Worm (Caenorhabditis elegans) whole organism, L1 larva: ENCODE measurements around the gene Y82E9BR.17.

Experiments used
- C16A3.4 ChIP-seq: fragments of 150-350 bp; optimal IDR thresholded peaks from 2 replicates; lab custom pipeline; 2014; ENCODE audit warnings: missing biosample characterization, missing genetic modification characterization
- F16B12.6 ChIP-seq: fragments of 150-350 bp; optimal IDR thresholded peaks from 2 replicates; lab custom pipeline; 2014; ENCODE audit warnings: missing biosample characterization, missing genetic modification characterization
- Y116A8C.19 ChIP-seq: sonication (generic microtip); optimal IDR thresholded peaks from 2 replicates; lab custom pipeline; 2016; ENCODE audit warnings: missing compliant biosample characterization, missing genetic modification characterization, borderline replicate concordance
- aly-2 ChIP-seq: fragments of 150-350 bp; optimal IDR thresholded peaks from 2 replicates; lab custom pipeline; 2014; ENCODE audit warnings: missing biosample characterization, missing genetic modification characterization
- ama-1 ChIP-seq: fragments of 150-350 bp; optimal IDR thresholded peaks from 2 replicates; lab custom pipeline; 2014
- ceh-8 ChIP-seq: fragments of 200-800 bp; sonication (Bioruptor generic); optimal IDR thresholded peaks from 2 replicates; lab custom pipeline; 2018; ENCODE audit warnings: mild to moderate bottlenecking, missing genetic modification characterization, moderate library complexity, missing compliant biosample characterization
- ceh-82 ChIP-seq, 3 experiments: fragments of 150-350 bp in 1 of 3; sonication (generic microtip) in 2 of 3; optimal IDR thresholded peaks; 2 replicates each; lab custom pipeline; 2014 to 2017; ENCODE audit warnings: missing biosample characterization in 3 of 3, missing genetic modification characterization in 3 of 3
- dsc-1 ChIP-seq: sonication (generic microtip); optimal IDR thresholded peaks from 2 replicates; lab custom pipeline; 2016; ENCODE audit warnings: mild to moderate bottlenecking, missing genetic modification characterization, missing compliant biosample characterization
- efl-1 ChIP-seq, 4 experiments: fragments of 150-350 bp; optimal IDR thresholded peaks in 3 of 4; peaks in 1 of 4; 1 replicate in 1 of 4; 2 replicates in 3 of 4; lab custom pipeline; 2014; ENCODE audit warnings: missing biosample characterization in 2 of 4, missing genetic modification characterization in 2 of 4, missing genetic modification reagents in 2 of 4
- efl-3 ChIP-seq: fragments of 200-800 bp; sonication (Bioruptor generic); optimal IDR thresholded peaks from 2 replicates; lab custom pipeline; 2018; ENCODE audit warnings: mild to moderate bottlenecking, missing genetic modification characterization, missing compliant biosample characterization
- elt-2 ChIP-seq: sonication (generic microtip); optimal IDR thresholded peaks from 2 replicates; lab custom pipeline; 2016; ENCODE audit warnings: missing genetic modification characterization, mild to moderate bottlenecking, inconsistent platforms, missing compliant biosample characterization, missing genetic modification reagents
- ets-5 ChIP-seq: fragments of 200-800 bp; sonication (Bioruptor generic); IDR thresholded peaks from 2 replicates; pipeline ENCODE4 v1.3.6; 2022; ENCODE audit warnings: missing genetic modification characterization, missing compliant biosample characterization
- grh-1 ChIP-seq: fragments of 200-800 bp; sonication (Bioruptor generic); IDR thresholded peaks from 2 replicates; pipeline ENCODE4 v1.3.6; 2022; ENCODE audit warnings: missing genetic modification reagents, missing genetic modification characterization, missing compliant biosample characterization
- hpl-2 ChIP-seq: fragments of 150-350 bp; optimal IDR thresholded peaks from 2 replicates; lab custom pipeline; 2014; ENCODE audit warnings: missing biosample characterization, missing genetic modification reagents, missing genetic modification characterization
- lin-35 ChIP-seq, 2 experiments: fragments of 150-350 bp; optimal IDR thresholded peaks; 2 replicates each; lab custom pipeline; 2014; ENCODE audit warnings: missing biosample characterization in 2 of 2, missing genetic modification characterization in 2 of 2, missing genetic modification reagents in 2 of 2
- lin-39 ChIP-seq: fragments of 150-350 bp; optimal IDR thresholded peaks from 2 replicates; lab custom pipeline; 2014; ENCODE audit warnings: missing biosample characterization, missing genetic modification reagents, missing genetic modification characterization
- lir-3 ChIP-seq: sonication (generic microtip); optimal IDR thresholded peaks from 2 replicates; lab custom pipeline; 2016; ENCODE audit warnings: mild to moderate bottlenecking, missing genetic modification characterization, moderate library complexity, missing compliant biosample characterization; ENCODE audit not compliant: poor library complexity
- mab-9 ChIP-seq: fragments of 200-800 bp; sonication (Bioruptor generic); IDR thresholded peaks from 2 replicates; pipeline ENCODE4 v1.3.6; 2022; ENCODE audit warnings: missing genetic modification reagents, missing genetic modification characterization, missing compliant biosample characterization
- mef-2 ChIP-seq: fragments of 150-350 bp; optimal IDR thresholded peaks from 2 replicates; lab custom pipeline; 2014; ENCODE audit warnings: missing biosample characterization, missing genetic modification characterization
- mep-1 ChIP-seq: fragments of 150-350 bp; optimal IDR thresholded peaks from 2 replicates; lab custom pipeline; 2014; ENCODE audit warnings: missing biosample characterization, missing genetic modification characterization
- nhr-11 ChIP-seq: fragments of 150-350 bp; optimal IDR thresholded peaks from 2 replicates; lab custom pipeline; 2014; ENCODE audit warnings: missing biosample characterization, missing genetic modification characterization
- nhr-12 ChIP-seq: sonication (generic microtip); optimal IDR thresholded peaks from 2 replicates; lab custom pipeline; 2017; ENCODE audit warnings: missing biosample characterization, missing genetic modification characterization
- nhr-19 ChIP-seq: fragments of 200-800 bp; sonication (Bioruptor generic); conservative IDR thresholded peaks from 2 replicates; pipeline ENCODE4 v1.3.6; 2022; ENCODE audit warnings: missing genetic modification characterization, missing compliant biosample characterization
- nhr-20 ChIP-seq: sonication (generic microtip); optimal IDR thresholded peaks from 2 replicates; lab custom pipeline; 2016; ENCODE audit warnings: mild to moderate bottlenecking, missing genetic modification characterization, missing compliant biosample characterization
- nhr-237 ChIP-seq: fragments of 150-350 bp; optimal IDR thresholded peaks from 2 replicates; lab custom pipeline; 2014; ENCODE audit warnings: missing biosample characterization, missing genetic modification characterization
- nhr-28 ChIP-seq: fragments of 150-350 bp; optimal IDR thresholded peaks from 2 replicates; lab custom pipeline; 2014; ENCODE audit warnings: missing biosample characterization, missing genetic modification characterization
- nhr-47 ChIP-seq: sonication (generic microtip); optimal IDR thresholded peaks from 2 replicates; lab custom pipeline; 2016; ENCODE audit warnings: mild to moderate bottlenecking, missing genetic modification characterization, moderate library complexity, missing compliant biosample characterization
- nhr-77 ChIP-seq: fragments of 150-350 bp; optimal IDR thresholded peaks from 2 replicates; lab custom pipeline; 2014; ENCODE audit warnings: missing biosample characterization, missing genetic modification characterization
- nhr-84 ChIP-seq: sonication (generic microtip); optimal IDR thresholded peaks from 2 replicates; lab custom pipeline; 2017; ENCODE audit warnings: missing biosample characterization, missing genetic modification characterization
- nhr-85 ChIP-seq: sonication (generic microtip); peaks from one replicate; lab custom pipeline; 2016; ENCODE audit warnings: missing genetic modification characterization, inconsistent platforms, missing compliant biosample characterization
- nhr-90 ChIP-seq: sonication (generic microtip); optimal IDR thresholded peaks from 2 replicates; lab custom pipeline; 2016; ENCODE audit warnings: mild to moderate bottlenecking, missing genetic modification characterization, missing compliant biosample characterization; ENCODE audit not compliant: poor library complexity
- pax-3 ChIP-seq: fragments of 200-800 bp; sonication (Bioruptor generic); optimal IDR thresholded peaks from 2 replicates; lab custom pipeline; 2018; ENCODE audit warnings: mild to moderate bottlenecking, missing genetic modification characterization, moderate library complexity, missing compliant biosample characterization
- pqm-1 ChIP-seq: sonication (generic microtip); optimal IDR thresholded peaks from 3 replicates; lab custom pipeline; 2017; ENCODE audit warnings: missing biosample characterization, missing genetic modification characterization
- rnt-1 ChIP-seq: sonication (generic microtip); optimal IDR thresholded peaks from 2 replicates; lab custom pipeline; 2016; ENCODE audit warnings: mild to moderate bottlenecking, missing genetic modification characterization, moderate library complexity, missing compliant biosample characterization
- skn-1 ChIP-seq: fragments of 150-350 bp; optimal IDR thresholded peaks from 2 replicates; lab custom pipeline; 2014; ENCODE audit warnings: missing biosample characterization, missing genetic modification characterization
- sox-4 ChIP-seq: sonication (generic microtip); optimal IDR thresholded peaks from 2 replicates; lab custom pipeline; 2016; ENCODE audit warnings: missing genetic modification characterization, missing compliant biosample characterization
- sptf-1 ChIP-seq: fragments of 150-350 bp; optimal IDR thresholded peaks from 2 replicates; lab custom pipeline; 2014; ENCODE audit warnings: missing biosample characterization, missing genetic modification characterization
- sup-37 ChIP-seq: fragments of 200-800 bp; sonication (Bioruptor generic); optimal IDR thresholded peaks from 2 replicates; lab custom pipeline; 2018; ENCODE audit warnings: mild to moderate bottlenecking, missing genetic modification characterization, missing compliant biosample characterization
- tbx-2 ChIP-seq: sonication (generic microtip); optimal IDR thresholded peaks from 2 replicates; lab custom pipeline; 2016; ENCODE audit warnings: missing genetic modification characterization, missing compliant biosample characterization
- unc-130 ChIP-seq: fragments of 150-350 bp; optimal IDR thresholded peaks from 2 replicates; lab custom pipeline; 2017; ENCODE audit warnings: missing biosample characterization, missing genetic modification characterization, inconsistent platforms
- unc-30 ChIP-seq: sonication (generic microtip); optimal IDR thresholded peaks from 2 replicates; lab custom pipeline; 2017; ENCODE audit warnings: missing biosample characterization, missing genetic modification characterization
- unc-86 ChIP-seq: sonication (generic microtip); optimal IDR thresholded peaks from 2 replicates; lab custom pipeline; 2016; ENCODE audit warnings: missing genetic modification characterization, missing compliant biosample characterization
- xbp-1 ChIP-seq: sonication (generic microtip); optimal IDR thresholded peaks from 2 replicates; lab custom pipeline; 2016; ENCODE audit warnings: missing genetic modification characterization, missing compliant biosample characterization
- zag-1 ChIP-seq: fragments of 150-350 bp; optimal IDR thresholded peaks from 2 replicates; lab custom pipeline; 2014; ENCODE audit warnings: missing biosample characterization, missing genetic modification characterization
- zip-4 ChIP-seq: fragments of 200-800 bp; sonication (Bioruptor generic); optimal IDR thresholded peaks from 2 replicates; lab custom pipeline; 2018; ENCODE audit warnings: mild to moderate bottlenecking, missing genetic modification characterization, moderate library complexity, missing compliant biosample characterization
- ztf-4 ChIP-seq: fragments of 150-350 bp; optimal IDR thresholded peaks from 2 replicates; lab custom pipeline; 2014; ENCODE audit warnings: missing biosample characterization, missing genetic modification characterization

The Y82E9BR.17 gene

ce11 chrIII:1419700-1420356 is 35.7 kb downstream of the Y82E9BR.17 start (continued):
- peak; percentile 50 for TF ChIP-seq nhr-20 (tag; lab: Kevin White, UChicago)
- TF ChIP-seq elt-2 (tag; lab: Kevin White, UChicago): peak; percentile 62
- TF ChIP-seq ztf-4 (tag; lab: Kevin White, UChicago): peak; percentile 85
- TF ChIP-seq rnt-1: peak; percentile 35
- TF ChIP-seq mef-2 (tag; lab: Kevin White, UChicago): no peak
- peak; percentile 48; the same call in 1 of the 2 replicates for TF ChIP-seq grh-1
- TF ChIP-seq nhr-84 (tag; lab: Kevin White, UChicago): no peak
- TF ChIP-seq tbx-2 (tag; lab: Kevin White, UChicago): peak; percentile 25
- TF ChIP-seq efl-1 (optimal IDR thresholded peaks at IDR 0.05; lab: Kevin White, UChicago): peak; percentile 10 to 13
- peak in 1 of 2 experiments; percentile 92 for TF ChIP-seq efl-1 (GFP tag; optimal IDR thresholded peaks at IDR 0.05 in 1 of 2; lab: Kevin White, UChicago)
- TF ChIP-seq Y116A8C.19 (tag; lab: Kevin White, UChicago): no peak
- peak; percentile 33 for TF ChIP-seq zip-4
- no peak for TF ChIP-seq sptf-1 (tag; lab: Kevin White, UChicago)
- TF ChIP-seq C16A3.4 (tag; lab: Kevin White, UChicago): peak; percentile 39
- TF ChIP-seq ets-5 (GFP tag; lab: Robert Waterston, UW): no peak
- TF ChIP-seq unc-130 (tag; lab: Kevin White, UChicago): no peak
- TF ChIP-seq aly-2: peak; percentile 91
- peak; percentile 84 for TF ChIP-seq ama-1 (lab: Kevin White, UChicago)
- TF ChIP-seq lin-39 (tag; lab: Kevin White, UChicago): peak; percentile 29
- TF ChIP-seq xbp-1 (tag; lab: Kevin White, UChicago): peak; percentile 33
- no peak for TF ChIP-seq zag-1 (tag; lab: Kevin White, UChicago)
- TF ChIP-seq pax-3 (tag; lab: Kevin White, UChicago): peak; percentile 76
- peak in 1 of 3 experiments; percentile 11 for TF ChIP-seq ceh-82 (tag; optimal IDR thresholded peaks at IDR 0.05; lab: Kevin White, UChicago)
- peak; percentile 68 for TF ChIP-seq nhr-85 (tag; lab: Kevin White, UChicago)
- TF ChIP-seq nhr-77 (tag; lab: Kevin White, UChicago): peak; percentile 25
- TF ChIP-seq, all 84 proteins: peak for 36

- TF ChIP-seq mab-9 (GFP tag; lab: Robert Waterston, UW) (peak; percentile 11; the same call in 1 of the 2 replicates), sox-4 (tag; lab: Kevin White, UChicago) (no peak)
These were observed 36.4 kb downstream of the Y82E9BR.17 start, which contains the start of gene Y82E9BR.3 for ce11 chrIII:1419146-1419636. Y82E9BR.3 (plus strand) TSS chrIII:1419196.

DNA sequence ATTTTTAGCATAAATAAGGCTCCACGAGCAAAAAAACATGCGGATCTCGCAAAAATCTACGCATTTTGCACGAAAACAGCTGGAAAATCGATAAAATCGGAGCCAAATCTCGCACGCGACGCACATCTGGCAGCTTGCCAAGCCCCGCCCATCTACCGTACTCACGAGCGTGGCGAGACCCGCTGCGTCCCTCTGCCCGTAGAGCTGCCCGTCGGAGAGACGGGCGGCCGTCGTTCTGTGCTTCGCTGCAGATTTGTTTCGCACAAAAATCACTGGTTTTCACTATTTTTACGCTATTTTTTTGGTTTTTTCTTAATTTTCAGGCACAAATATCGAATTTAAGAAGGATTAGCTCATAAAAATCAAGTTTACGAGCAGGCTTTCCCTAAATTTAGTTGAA is 36.9 kb downstream of the Y82E9BR.17 start:
- peak; percentile 83 for TF ChIP-seq unc-86 (tag; lab: Kevin White, UChicago)
- peak; percentile 53 for TF ChIP-seq elt-2 (tag; lab: Kevin White, UChicago)
- TF ChIP-seq sptf-1 (tag; lab: Kevin White, UChicago): no peak
- TF ChIP-seq nhr-28 (tag; lab: Kevin White, UChicago): no peak
- TF ChIP-seq nhr-237 (tag; lab: Kevin White, UChicago): peak; percentile 42
- peak; percentile 66 for TF ChIP-seq F16B12.6 (tag; lab: Kevin White, UChicago)
- TF ChIP-seq efl-3: no peak
- TF ChIP-seq lir-3 (tag; lab: Kevin White, UChicago): no peak
- TF ChIP-seq unc-30 (tag; lab: Kevin White, UChicago): no peak
- peak; percentile 12 for TF ChIP-seq ceh-8 (GFP tag; lab: Kevin White, UChicago)
- TF ChIP-seq ama-1 (lab: Kevin White, UChicago): peak; percentile 80
- no peak for TF ChIP-seq nhr-12 (tag; lab: Kevin White, UChicago)
- TF ChIP-seq nhr-90 (tag; lab: Kevin White, UChicago): peak; percentile 85
- TF ChIP-seq lin-39 (tag; lab: Kevin White, UChicago): peak; percentile 5
- peak; percentile 72 for TF ChIP-seq sup-37
- no peak for TF ChIP-seq pqm-1
- TF ChIP-seq aly-2: peak; percentile 15
- TF ChIP-seq nhr-47 (tag; lab: Kevin White, UChicago): peak; percentile 93
- TF ChIP-seq sox-4 (tag; lab: Kevin White, UChicago): peak; percentile 48
- no peak for TF ChIP-seq nhr-11
- TF ChIP-seq ceh-82 (tag; optimal IDR thresholded peaks at IDR 0.05; lab: Kevin White, UChicago): peak; percentile 85 to 97 (median 86)
- peak; percentile 79 for TF ChIP-seq nhr-77 (tag; lab: Kevin White, UChicago)
- peak; percentile 79; the same call in 1 of the 2 replicates for TF ChIP-seq mab-9 (GFP tag; lab: Robert Waterston, UW)
- TF ChIP-seq dsc-1: peak; percentile 89
- peak; percentile 70 for TF ChIP-seq hpl-2 (GFP tag; lab: Kevin White, UChicago)
- peak; percentile 89 for TF ChIP-seq nhr-19 (GFP tag; lab: Robert Waterston, UW)
- peak; percentile 82 to 89 for TF ChIP-seq lin-35 (GFP tag; optimal IDR thresholded peaks at IDR 0.05; lab: Kevin White, UChicago)
- peak; percentile 62 for TF ChIP-seq zip-4
- TF ChIP-seq pax-3 (tag; lab: Kevin White, UChicago): peak; percentile 83
- TF ChIP-seq skn-1 (tag; lab: Kevin White, UChicago): peak; percentile 87
- peak; percentile 66 for TF ChIP-seq mep-1 (tag; lab: Kevin White, UChicago)
